Fruit fly (Drosophila melanogaster) whole organism, prepupa: ENCODE measurements around the gene Elp1.

Experiments used
- Blimp-1 ChIP-seq: fragments of 200-800 bp; sonication (Bioruptor generic); optimal IDR thresholded peaks from 3 replicates; lab custom pipeline; 2017; ENCODE audit warnings: missing biosample characterization, missing genetic modification characterization, mild to moderate bottlenecking, moderate library complexity, missing genetic modification reagents
- CG10669 ChIP-seq: fragments of 200-800 bp; sonication (Bioruptor generic); optimal IDR thresholded peaks from 3 replicates; lab custom pipeline; 2018; ENCODE audit warnings: missing biosample characterization, mild to moderate bottlenecking, missing genetic modification characterization, moderate library complexity
- CG11294 ChIP-seq: fragments of 200-800 bp; sonication (Bioruptor generic); IDR thresholded peaks from 2 replicates; pipeline ENCODE4 v1.3.6; 2022; ENCODE audit warnings: missing biosample characterization, missing genetic modification characterization
- CG11762 ChIP-seq: fragments of 200-800 bp; sonication (Bioruptor generic); optimal IDR thresholded peaks from 3 replicates; lab custom pipeline; 2016; ENCODE audit warnings: missing biosample characterization, missing genetic modification characterization; ENCODE audit not compliant: insufficient read depth
- CG11902 ChIP-seq: fragments of 200-800 bp; sonication (Bioruptor generic); optimal IDR thresholded peaks from 3 replicates; lab custom pipeline; 2016; ENCODE audit warnings: missing biosample characterization, missing genetic modification characterization
- CG15336 ChIP-seq: fragments of 200-800 bp; sonication (Bioruptor generic); IDR thresholded peaks from 2 replicates; pipeline ENCODE4 v1.3.6; 2022; ENCODE audit warnings: missing biosample characterization, missing genetic modification characterization
- CG16779 ChIP-seq: fragments of 200-800 bp; sonication (Bioruptor generic); optimal IDR thresholded peaks from 3 replicates; lab custom pipeline; 2017; ENCODE audit warnings: missing biosample characterization, mild to moderate bottlenecking, missing genetic modification characterization
- CG3032 ChIP-seq: fragments of 200-800 bp; optimal IDR thresholded peaks from 2 replicates; lab custom pipeline; 2019; ENCODE audit warnings: missing biosample characterization, mild to moderate bottlenecking, missing genetic modification characterization, moderate library complexity
- CG31627 ChIP-seq: fragments of 200-800 bp; sonication (Bioruptor generic); optimal IDR thresholded peaks from 3 replicates; lab custom pipeline; 2016; ENCODE audit warnings: missing biosample characterization, missing genetic modification characterization
- CG32006 ChIP-seq: fragments of 200-800 bp; sonication (Bioruptor generic); optimal IDR thresholded peaks from 3 replicates; lab custom pipeline; 2017; ENCODE audit warnings: missing biosample characterization, mild to moderate bottlenecking, missing genetic modification characterization
- CG34406 ChIP-seq: fragments of 200-800 bp; sonication (Bioruptor generic); optimal IDR thresholded peaks from 3 replicates; lab custom pipeline; 2016; ENCODE audit warnings: missing biosample characterization, missing genetic modification characterization
- CG3919 ChIP-seq: fragments of 200-800 bp; sonication (Bioruptor generic); optimal IDR thresholded peaks from 3 replicates; lab custom pipeline; 2016; ENCODE audit warnings: missing biosample characterization, missing genetic modification characterization
- CG4318 ChIP-seq: fragments of 200-800 bp; sonication (Bioruptor generic); optimal IDR thresholded peaks from 3 replicates; lab custom pipeline; 2017; ENCODE audit warnings: missing biosample characterization, mild to moderate bottlenecking, missing genetic modification characterization
- CG6163 ChIP-seq: fragments of 200-800 bp; sonication (Bioruptor generic); IDR thresholded peaks from 3 replicates; pipeline ENCODE4 v1.3.6; 2022; ENCODE audit warnings: missing biosample characterization, missing genetic modification characterization
- CG6276 ChIP-seq: fragments of 200-800 bp; sonication (Bioruptor generic); optimal IDR thresholded peaks from 2 replicates; lab custom pipeline; 2017; ENCODE audit warnings: missing biosample characterization, mild to moderate bottlenecking, missing genetic modification characterization
- CG6792 ChIP-seq: fragments of 200-800 bp; sonication (Bioruptor generic); optimal IDR thresholded peaks from 3 replicates; lab custom pipeline; 2016; ENCODE audit warnings: missing biosample characterization, missing genetic modification characterization
- CG6854 ChIP-seq: fragments of 200-800 bp; sonication (Bioruptor generic); optimal IDR thresholded peaks from 2 replicates; lab custom pipeline; 2017; ENCODE audit warnings: missing biosample characterization, mild to moderate bottlenecking, missing genetic modification characterization
- CG8119 ChIP-seq: fragments of 200-800 bp; sonication (Bioruptor generic); IDR thresholded peaks from 3 replicates; pipeline ENCODE4 v1.3.6; 2022; ENCODE audit warnings: missing biosample characterization, missing genetic modification characterization
- CG8632 ChIP-seq: fragments of 200-800 bp; sonication (Bioruptor generic); optimal IDR thresholded peaks from 3 replicates; lab custom pipeline; 2016; ENCODE audit warnings: missing biosample characterization, missing genetic modification characterization
- CG9139 ChIP-seq: fragments of 200-800 bp; sonication (Bioruptor generic); optimal IDR thresholded peaks from 3 replicates; lab custom pipeline; 2017; ENCODE audit warnings: missing biosample characterization, mild to moderate bottlenecking, missing genetic modification characterization
- Eip75B ChIP-seq: fragments of 200-800 bp; sonication (Bioruptor generic); optimal IDR thresholded peaks from 3 replicates; lab custom pipeline; 2016; ENCODE audit warnings: missing biosample characterization, missing genetic modification characterization
- Eip78C ChIP-seq: fragments of 200-800 bp; sonication (Bioruptor generic); peaks from one replicate; lab custom pipeline; 2016; ENCODE audit warnings: missing biosample characterization, missing genetic modification characterization
- Ets21C ChIP-seq: fragments of 200-800 bp; sonication (Bioruptor generic); optimal IDR thresholded peaks from 3 replicates; lab custom pipeline; 2016; ENCODE audit warnings: missing biosample characterization, missing genetic modification characterization
- Ets96B ChIP-seq: fragments of 200-800 bp; optimal IDR thresholded peaks from 2 replicates; lab custom pipeline; 2019; ENCODE audit warnings: missing biosample characterization, mild to moderate bottlenecking, missing genetic modification characterization, moderate library complexity
- Gug ChIP-seq: fragments of 200-800 bp; sonication (Bioruptor generic); IDR thresholded peaks from 2 replicates; pipeline ENCODE4 v1.3.6; 2022; ENCODE audit warnings: missing biosample characterization, missing genetic modification characterization
- Hr38 ChIP-seq: sonication (Bioruptor generic); optimal IDR thresholded peaks from 2 replicates; lab custom pipeline; 2016; ENCODE audit warnings: missing biosample characterization, missing genetic modification characterization
- Hr39 ChIP-seq: fragments of 200-800 bp; sonication (Bioruptor generic); optimal IDR thresholded peaks from 2 replicates; lab custom pipeline; 2016; ENCODE audit warnings: missing biosample characterization, missing genetic modification characterization
- Hr4 ChIP-seq: fragments of 200-800 bp; sonication (Bioruptor generic); optimal IDR thresholded peaks from 3 replicates; lab custom pipeline; 2016; ENCODE audit warnings: missing biosample characterization, missing genetic modification characterization
- Lpt ChIP-seq: fragments of 200-800 bp; sonication (Bioruptor generic); optimal IDR thresholded peaks from 3 replicates; lab custom pipeline; 2016; ENCODE audit warnings: missing biosample characterization, missing genetic modification characterization
- Met ChIP-seq: fragments of 200-800 bp; sonication (Bioruptor generic); optimal IDR thresholded peaks from 3 replicates; lab custom pipeline; 2016; ENCODE audit warnings: missing biosample characterization, missing genetic modification characterization
- OdsH ChIP-seq: fragments of 200-800 bp; sonication (Bioruptor generic); optimal IDR thresholded peaks from 3 replicates; lab custom pipeline; 2016; ENCODE audit warnings: missing biosample characterization, missing genetic modification characterization
- Smox ChIP-seq: fragments of 200-800 bp; sonication (Bioruptor generic); optimal IDR thresholded peaks from 3 replicates; lab custom pipeline; 2016; ENCODE audit warnings: missing biosample characterization, missing genetic modification characterization
- Sox102F ChIP-seq: fragments of 200-800 bp; sonication (Bioruptor generic); optimal IDR thresholded peaks from 2 replicates; lab custom pipeline; 2016; ENCODE audit warnings: missing biosample characterization, mild to moderate bottlenecking, missing genetic modification characterization
- Sox15 ChIP-seq: fragments of 200-800 bp; sonication (Bioruptor generic); optimal IDR thresholded peaks from 3 replicates; lab custom pipeline; 2016; ENCODE audit warnings: missing biosample characterization, missing genetic modification characterization
- achi ChIP-seq: fragments of 200-800 bp; sonication (Bioruptor generic); optimal IDR thresholded peaks from 3 replicates; lab custom pipeline; 2016; ENCODE audit warnings: missing biosample characterization, missing genetic modification characterization
- cyc ChIP-seq: fragments of 200-800 bp; sonication (Bioruptor generic); optimal IDR thresholded peaks from 3 replicates; lab custom pipeline; 2016; ENCODE audit warnings: missing biosample characterization, missing genetic modification characterization
- dac ChIP-seq: fragments of 200-800 bp; sonication (Bioruptor generic); optimal IDR thresholded peaks from 2 replicates; lab custom pipeline; 2017; ENCODE audit warnings: missing biosample characterization, mild to moderate bottlenecking, missing genetic modification characterization
- dsx ChIP-seq: fragments of 200-800 bp; optimal IDR thresholded peaks from 3 replicates; lab custom pipeline; 2019; ENCODE audit warnings: missing biosample characterization, mild to moderate bottlenecking, missing genetic modification characterization, moderate library complexity; ENCODE audit not compliant: poor library complexity, severe bottlenecking
- eg ChIP-seq: fragments of 200-800 bp; sonication (Bioruptor generic); IDR thresholded peaks from 3 replicates; pipeline ENCODE4 v1.3.6; 2022; ENCODE audit warnings: missing biosample characterization, missing genetic modification characterization
- fd59A ChIP-seq: fragments of 200-800 bp; sonication (Bioruptor generic); optimal IDR thresholded peaks from 2 replicates; lab custom pipeline; 2017; ENCODE audit warnings: missing biosample characterization, mild to moderate bottlenecking, missing genetic modification characterization, missing genetic modification reagents
- fkh ChIP-seq: fragments of 200-800 bp; sonication (Bioruptor generic); optimal IDR thresholded peaks from 3 replicates; lab custom pipeline; 2017; ENCODE audit warnings: missing biosample characterization, mild to moderate bottlenecking, missing genetic modification characterization, moderate library complexity
- lz ChIP-seq: fragments of 200-800 bp; sonication (Bioruptor generic); optimal IDR thresholded peaks from 3 replicates; lab custom pipeline; 2016; ENCODE audit warnings: missing biosample characterization, missing genetic modification characterization
- net ChIP-seq: fragments of 200-800 bp; sonication (Bioruptor generic); optimal IDR thresholded peaks from 3 replicates; lab custom pipeline; 2016; ENCODE audit warnings: missing biosample characterization, missing genetic modification characterization
- pdm3 ChIP-seq: fragments of 200-800 bp; sonication (Bioruptor generic); optimal IDR thresholded peaks from 3 replicates; lab custom pipeline; 2016; ENCODE audit warnings: missing biosample characterization, missing genetic modification characterization
- spab ChIP-seq: fragments of 200-800 bp; sonication (Bioruptor generic); optimal IDR thresholded peaks from 2 replicates; lab custom pipeline; 2017; ENCODE audit warnings: missing biosample characterization, mild to moderate bottlenecking, missing genetic modification characterization, missing genetic modification reagents
- ss ChIP-seq, 2 experiments: fragments of 200-800 bp; sonication (Bioruptor generic); optimal IDR thresholded peaks; 2 replicates in 1 of 2; 3 replicates in 1 of 2; lab custom pipeline; 2017 to 2018; ENCODE audit warnings: mild to moderate bottlenecking in 2 of 2, missing biosample characterization in 2 of 2, missing genetic modification characterization in 2 of 2, moderate library complexity in 1 of 2
- svp ChIP-seq: fragments of 200-800 bp; sonication (Bioruptor generic); peaks from one replicate; lab custom pipeline; 2016; ENCODE audit warnings: missing biosample characterization, missing genetic modification characterization
- vri ChIP-seq: fragments of 200-800 bp; sonication (Bioruptor generic); optimal IDR thresholded peaks from 3 replicates; lab custom pipeline; 2016; ENCODE audit warnings: missing biosample characterization, mild to moderate bottlenecking, missing genetic modification characterization

Gene Elp1

DNA sequence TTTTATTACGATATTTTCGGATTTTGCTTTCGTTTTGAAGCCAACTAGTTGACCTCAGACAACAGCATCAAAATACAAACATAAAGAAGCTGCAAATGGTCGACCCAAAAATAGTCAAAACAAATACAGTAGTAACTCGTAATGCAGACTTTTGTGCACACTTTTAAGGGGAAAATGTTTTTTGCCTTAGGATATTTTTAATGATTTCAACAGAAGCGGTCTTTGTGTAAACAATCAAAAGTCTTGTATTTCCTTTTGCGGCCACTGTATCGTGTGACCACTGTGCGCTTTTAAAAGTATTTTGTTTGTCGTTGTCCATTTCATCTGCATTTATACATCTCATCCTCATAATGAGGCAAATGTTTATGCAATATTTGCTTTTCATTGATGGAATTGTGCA is 1.3 kb upstream of the Elp1 start (continued):
- peak; percentile 88 for TF ChIP-seq Ets21C (GFP tag; lab: Kevin White, UChicago)
- TF ChIP-seq Eip78C = peak; percentile 95
- peak; percentile 87 for TF ChIP-seq Met (GFP tag; lab: Kevin White, UChicago)
- peak; percentile 84 for TF ChIP-seq achi
- peak; percentile 85 for TF ChIP-seq Smox (GFP tag; lab: Kevin White, UChicago)
- TF ChIP-seq CG31627 (GFP tag; lab: Kevin White, UChicago) = peak; percentile 94
- peak; percentile 80 for TF ChIP-seq CG10669 (GFP tag; lab: Kevin White, UChicago)
- TF ChIP-seq Hr4 (GFP tag; lab: Kevin White, UChicago) = peak; percentile 93
- peak; percentile 77 for TF ChIP-seq CG3032 (tag; lab: Kevin White, UChicago)
- TF ChIP-seq CG34406 (GFP tag; lab: Kevin White, UChicago) = peak; percentile 81
- TF ChIP-seq Blimp-1 (GFP tag; lab: Kevin White, UChicago) = peak; percentile 74
- TF ChIP-seq CG8632 (GFP tag; lab: Kevin White, UChicago) = peak; percentile 80
- TF ChIP-seq CG9139 (GFP tag; lab: Kevin White, UChicago) = peak; percentile 37

DNA sequence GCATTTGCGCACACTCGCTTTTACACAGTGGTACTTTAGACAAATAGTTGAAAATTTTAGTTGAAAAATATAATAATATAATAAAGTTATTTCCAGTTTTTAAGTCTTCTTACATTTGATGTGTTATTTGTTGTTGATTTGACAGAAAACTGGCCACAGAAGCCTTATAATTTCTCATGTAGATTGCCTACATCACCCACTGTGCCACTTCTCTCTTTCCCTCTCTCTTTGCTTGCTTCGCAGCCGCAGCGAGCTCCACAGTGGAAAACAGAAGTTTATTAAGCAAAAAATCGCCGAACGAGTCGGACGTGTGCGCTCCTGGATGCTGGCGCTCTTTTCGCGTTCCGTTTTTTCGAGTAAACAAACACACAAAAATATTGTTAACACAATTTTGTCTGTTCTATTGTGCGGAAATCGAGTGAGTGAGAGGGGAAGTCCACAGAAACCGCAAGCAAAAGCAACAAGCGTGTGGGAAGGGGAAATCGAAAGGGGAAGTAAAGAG is 5.2 kb downstream of the Elp1 start, which contains the start of gene CG42327:
Gene CG42327, plus strand, starts transcription at position 277 of the 502 bp plus-strand sequence.
- TF ChIP-seq Smox (GFP tag; lab: Kevin White, UChicago) (peak; percentile 93), cyc (GFP tag; lab: Kevin White, UChicago) (peak; percentile 90), CG11294 (GFP tag; lab: Robert Waterston, UW) (peak; percentile 90), CG8119 (GFP tag; lab: Robert Waterston, UW) (peak; percentile 99), OdsH (GFP tag; lab: Kevin White, UChicago) (peak; percentile 98), CG6792 (GFP tag; lab: Kevin White, UChicago) (peak; percentile 95), spab (GFP tag; lab: Kevin White, UChicago) (peak; percentile 90), CG34406 (GFP tag; lab: Kevin White, UChicago) (peak; percentile 96), CG9139 (GFP tag; lab: Kevin White, UChicago) (peak; percentile 78), Sox15 (GFP tag; lab: Kevin White, UChicago) (peak; percentile 80), CG15336 (GFP tag; lab: Robert Waterston, UW) (peak; percentile 99), net (peak; percentile 98), CG31627 (GFP tag; lab: Kevin White, UChicago) (peak; percentile 90), CG6854 (peak; percentile 82), Ets21C (GFP tag; lab: Kevin White, UChicago) (peak; percentile 87), fd59A (GFP tag; lab: Kevin White, UChicago) (peak; percentile 83), Eip75B (GFP tag; lab: Kevin White, UChicago) (peak; percentile 94), CG6163 (peak; percentile 99), CG3919 (GFP tag; lab: Kevin White, UChicago) (peak; percentile 97), CG32006 (peak; percentile 98), CG8632 (GFP tag; lab: Kevin White, UChicago) (peak; percentile 93), Hr39 (GFP tag; lab: Kevin White, UChicago) (peak; percentile 86), CG11902 (GFP tag; lab: Kevin White, UChicago) (peak; percentile 81), lz (GFP tag; lab: Kevin White, UChicago) (peak; percentile 91), eg (GFP tag; lab: Robert Waterston, UW) (peak; percentile 98), Lpt (peak; percentile 98), CG11762 (peak; percentile 94), Blimp-1 (GFP tag; lab: Kevin White, UChicago) (peak; percentile 96), fkh (peak; percentile 86), dac (peak; percentile 97), Sox102F (GFP tag; lab: Kevin White, UChicago) (peak; percentile 96), Hr38 (GFP tag; lab: Kevin White, UChicago) (no peak), achi (peak; percentile 97), pdm3 (GFP tag; lab: Kevin White, UChicago) (peak; percentile 95), CG4318 (GFP tag; lab: Kevin White, UChicago) (peak; percentile 97), vri (GFP tag; lab: Kevin White, UChicago) (peak; percentile 93), CG6276 (GFP tag; lab: Kevin White, UChicago) (peak; percentile 95), Gug (GFP tag; lab: Robert Waterston, UW) (peak; percentile 92), ss (GFP tag; optimal IDR thresholded peaks at IDR 0.05; lab: Kevin White, UChicago) (peak; percentile 81 to 85), svp (GFP tag; lab: Kevin White, UChicago) (peak; percentile 96), CG16779 (tag; lab: Kevin White, UChicago) (peak; percentile 92), dsx (peak; percentile 87), Ets96B (tag; lab: Kevin White, UChicago) (peak; percentile 94)
